Worm (Caenorhabditis elegans): Measurements from ENCODE around the gene C05D2.8.

ce11 chrIII:5624835-5625234 lies 14.7 kb upstream of the C05D2.8 start, which contains the start of gene daf-4:
- no peak for TF ChIP-seq aly-2 (tag; optimal IDR thresholded peaks at IDR 0.05)
- no peak for TF ChIP-seq lin-1 (GFP tag; IDR thresholded peaks at IDR 0.05)
- no peak for TF ChIP-seq ztf-7 (tag; optimal IDR thresholded peaks at IDR 0.05)
- no peak for TF ChIP-seq zag-1 (tag; optimal IDR thresholded peaks at IDR 0.05)

Data from whole organism, L4 larva.